Worm (Caenorhabditis elegans) whole organism, early embryonic: ENCODE data around the gene nas-29.

Experiments used
- B0310.2 ChIP-seq: sonication (generic microtip); optimal IDR thresholded peaks from 2 replicates; lab custom pipeline; 2016; ENCODE audit warnings: mild to moderate bottlenecking, missing genetic modification characterization, missing compliant biosample characterization
- F13C5.2 ChIP-seq: sonication (generic microtip); optimal IDR thresholded peaks from 2 replicates; lab custom pipeline; 2017; ENCODE audit warnings: mild to moderate bottlenecking, missing genetic modification characterization, inconsistent platforms, missing compliant biosample characterization
- aly-1 ChIP-seq: sonication (generic microtip); optimal IDR thresholded peaks from 2 replicates; lab custom pipeline; 2016; ENCODE audit warnings: missing genetic modification characterization, missing compliant biosample characterization
- ama-1 ChIP-seq: fragments of 150-350 bp; optimal IDR thresholded peaks from 2 replicates; lab custom pipeline; 2014
- ceh-13 ChIP-seq: fragments of 200-800 bp; sonication (Bioruptor generic); optimal IDR thresholded peaks from 2 replicates; lab custom pipeline; 2018; ENCODE audit warnings: mild to moderate bottlenecking, missing genetic modification characterization, missing compliant biosample characterization
- ceh-36 ChIP-seq: sonication (generic microtip); optimal IDR thresholded peaks from 2 replicates; lab custom pipeline; 2016; ENCODE audit warnings: missing genetic modification characterization, inconsistent platforms, missing compliant biosample characterization
- ets-7 ChIP-seq: sonication (generic microtip); optimal IDR thresholded peaks from 2 replicates; lab custom pipeline; 2016; ENCODE audit warnings: missing genotype, missing genetic modification characterization, missing compliant biosample characterization
- flt-1 ChIP-seq: fragments of 200-800 bp; sonication (Bioruptor generic); IDR thresholded peaks from 2 replicates; pipeline ENCODE4 v1.3.6; 2022; ENCODE audit warnings: missing genetic modification characterization, missing compliant biosample characterization
- hmbx-1 ChIP-seq: sonication (generic microtip); optimal IDR thresholded peaks from 2 replicates; lab custom pipeline; 2016; ENCODE audit warnings: mild to moderate bottlenecking, missing genetic modification characterization, missing compliant biosample characterization
- hmg-4 ChIP-seq: fragments of 200-800 bp; sonication (Bioruptor generic); optimal IDR thresholded peaks from 2 replicates; lab custom pipeline; 2018; ENCODE audit warnings: mild to moderate bottlenecking, missing genetic modification characterization, missing compliant biosample characterization
- hnd-1 ChIP-seq: sonication (generic microtip); optimal IDR thresholded peaks from 2 replicates; lab custom pipeline; 2016; ENCODE audit warnings: missing genetic modification characterization, missing compliant biosample characterization
- pes-1 ChIP-seq: fragments of 200-800 bp; sonication (Bioruptor generic); IDR thresholded peaks from 2 replicates; pipeline ENCODE4 v1.3.6; 2022; ENCODE audit warnings: missing genetic modification reagents, missing genetic modification characterization, missing compliant biosample characterization
- scrt-1 ChIP-seq: fragments of 200-800 bp; sonication (Bioruptor generic); IDR thresholded peaks from 2 replicates; pipeline ENCODE4 v1.3.6; 2022; ENCODE audit warnings: missing genetic modification characterization, missing compliant biosample characterization
- sea-1 ChIP-seq: fragments of 200-800 bp; sonication (Bioruptor generic); conservative IDR thresholded peaks from 2 replicates; pipeline ENCODE4 v1.3.6; 2022; ENCODE audit warnings: missing genetic modification characterization, missing compliant biosample characterization
- tbx-11 ChIP-seq: fragments of 200-800 bp; sonication (Bioruptor generic); IDR thresholded peaks from 2 replicates; pipeline ENCODE4 v1.3.6; 2022; ENCODE audit warnings: missing genetic modification characterization, missing compliant biosample characterization
- tbx-37 ChIP-seq: fragments of 200-800 bp; sonication (Bioruptor generic); conservative IDR thresholded peaks from 2 replicates; pipeline ENCODE4 v1.3.6; 2022; ENCODE audit warnings: missing genetic modification reagents, missing genetic modification characterization, missing compliant biosample characterization
- tra-4 ChIP-seq: sonication (generic microtip); optimal IDR thresholded peaks from 2 replicates; lab custom pipeline; 2017; ENCODE audit warnings: missing genetic modification characterization, missing compliant biosample characterization

Gene nas-29

ce11 chrII:5103784-5104457 is 37.9 kb downstream of the nas-29 start, which contains the start of the genes C04G6.11 and mpk-2:
Gene C04G6.11, minus strand, starts transcription at chrII:5103834.
Gene mpk-2, plus strand, starts transcription at chrII:5104118.
- TF ChIP-seq tbx-11 (GFP tag; lab: Robert Waterston, UW) (no peak), flt-1 (GFP tag; lab: Robert Waterston, UW) (no peak), F13C5.2 (tag; lab: Kevin White, UChicago) (no peak), tbx-37 (GFP tag; lab: Robert Waterston, UW) (no peak), hmbx-1 (no peak), ceh-36 (tag; lab: Kevin White, UChicago) (no peak), hmg-4 (no peak), ets-7 (no peak), pes-1 (GFP tag; lab: Robert Waterston, UW) (no peak), hnd-1 (tag; lab: Kevin White, UChicago) (no peak), ama-1 (lab: Kevin White, UChicago) (no peak), ceh-13 (GFP tag; lab: Kevin White, UChicago) (no peak), scrt-1 (GFP tag; lab: Robert Waterston, UW) (no peak)

- no peak for TF ChIP-seq aly-1 (tag; lab: Kevin White, UChicago)
- no peak for TF ChIP-seq F13C5.2 (tag; lab: Kevin White, UChicago)
- TF ChIP-seq tra-4 (tag; lab: Kevin White, UChicago), result no peak
- no peak for TF ChIP-seq tbx-37 (GFP tag; lab: Robert Waterston, UW)
- TF ChIP-seq ets-7, result no peak
Observed at ce11 chrII:5103189-5103588, 38.6 kb downstream of the nas-29 start.

- TF ChIP-seq hmg-4 (no peak), ama-1 (lab: Kevin White, UChicago) (no peak), aly-1 (tag; lab: Kevin White, UChicago) (no peak), F13C5.2 (tag; lab: Kevin White, UChicago) (no peak), hnd-1 (tag; lab: Kevin White, UChicago) (no peak), ceh-13 (GFP tag; lab: Kevin White, UChicago) (no peak), B0310.2 (tag; lab: Kevin White, UChicago) (no peak), ets-7 (no peak), pes-1 (GFP tag; lab: Robert Waterston, UW) (no peak), tbx-37 (GFP tag; lab: Robert Waterston, UW) (no peak), hmbx-1 (no peak), tra-4 (tag; lab: Kevin White, UChicago) (no peak), tbx-11 (GFP tag; lab: Robert Waterston, UW) (no peak), scrt-1 (GFP tag; lab: Robert Waterston, UW) (no peak), sea-1 (GFP tag; lab: Robert Waterston, UW) (no peak)
Observed at ce11 chrII:5101701-5102100, 40.1 kb downstream of the nas-29 start, which contains the start of the genes idpb-3 and idpb-1. Gene idpb-3, minus strand, starts transcription at chrII:5101801. Gene idpb-1, plus strand, starts transcription at chrII:5101984.

- TF ChIP-seq hmg-4 (no peak), hmbx-1 (no peak), hnd-1 (tag; lab: Kevin White, UChicago) (no peak), pes-1 (GFP tag; lab: Robert Waterston, UW) (no peak), ets-7 (no peak), F13C5.2 (tag; lab: Kevin White, UChicago) (no peak), ama-1 (lab: Kevin White, UChicago) (no peak), sea-1 (GFP tag; lab: Robert Waterston, UW) (no peak), ceh-36 (tag; lab: Kevin White, UChicago) (no peak), scrt-1 (GFP tag; lab: Robert Waterston, UW) (no peak)
Observed at ce11 chrII:5099649-5100048, 42.2 kb downstream of the nas-29 start, which contains the start of gene C04G6.6. Gene C04G6.6, minus strand, starts transcription at chrII:5099749.

ce11 chrII:5099034-5099433 is 42.8 kb downstream of the nas-29 start:
- TF ChIP-seq aly-1 (tag; lab: Kevin White, UChicago) (no peak), ets-7 (no peak), pes-1 (GFP tag; lab: Robert Waterston, UW) (no peak), tra-4 (tag; lab: Kevin White, UChicago) (no peak), hmbx-1 (no peak), ceh-36 (tag; lab: Kevin White, UChicago) (no peak), scrt-1 (GFP tag; lab: Robert Waterston, UW) (no peak), sea-1 (GFP tag; lab: Robert Waterston, UW) (no peak), ama-1 (lab: Kevin White, UChicago) (no peak), F13C5.2 (tag; lab: Kevin White, UChicago) (no peak), tbx-11 (GFP tag; lab: Robert Waterston, UW) (no peak), hmg-4 (no peak), B0310.2 (tag; lab: Kevin White, UChicago) (no peak)

ce11 chrII:5097463-5097862 is 44.4 kb downstream of the nas-29 start:
- TF ChIP-seq tbx-11 (GFP tag; lab: Robert Waterston, UW), result peak; percentile 99
- peak; percentile 89 for TF ChIP-seq sea-1 (GFP tag; lab: Robert Waterston, UW)
- peak; percentile 90 for TF ChIP-seq tbx-37 (GFP tag; lab: Robert Waterston, UW)
- peak; percentile 81 for TF ChIP-seq scrt-1 (GFP tag; lab: Robert Waterston, UW)

- TF ChIP-seq tbx-11 (GFP tag; lab: Robert Waterston, UW) (no peak), sea-1 (GFP tag; lab: Robert Waterston, UW) (no peak)
Observed at ce11 chrII:5093945-5094344, 47.9 kb downstream of the nas-29 start, which contains the start of gene C04G6.13. Gene C04G6.13, plus strand, starts transcription at chrII:5094245.
